Fruit fly (Drosophila melanogaster): Measurements from ENCODE around the gene Myo61F.

Myo61F gene

dm6 chr3L:1332973-1333372 lies 14.7 kb downstream of the Myo61F start, which contains the start of gene msd5 (continued):
- TF ChIP-seq Myb (GFP tag; optimal IDR thresholded peaks at IDR 0.05) (peak; percentile 42), CG14965 (GFP tag; optimal IDR thresholded peaks at IDR 0.05; ENCODE audit: borderline replicate concordance) (no peak), fd64A (GFP tag; optimal IDR thresholded peaks at IDR 0.05) (no peak), Dref (GFP tag; IDR thresholded peaks at IDR 0.05) (peak; percentile 73), btn (GFP tag; optimal IDR thresholded peaks at IDR 0.05) (no peak), run (tag; optimal IDR thresholded peaks at IDR 0.05) (no peak), ro (GFP tag; IDR thresholded peaks at IDR 0.05) (no peak), Sin3A (optimal IDR thresholded peaks at IDR 0.05) (no peak), sd (tag; optimal IDR thresholded peaks at IDR 0.05) (no peak)

- TF ChIP-seq Nf-YB (GFP tag; optimal IDR thresholded peaks at IDR 0.05) (peak; percentile 60), insv (GFP tag; optimal IDR thresholded peaks at IDR 0.05) (peak; percentile 38 to 93), crol (GFP tag; IDR thresholded peaks at IDR 0.05) (peak; percentile 33; the same call in 1 of the 2 replicates), rib (GFP tag; IDR thresholded peaks at IDR 0.05) (peak; percentile 60; the same call in 1 of the 2 replicates), CG13894 (tag; optimal IDR thresholded peaks at IDR 0.05) (peak; percentile 92), CG8924 (tag; optimal IDR thresholded peaks at IDR 0.05) (peak; percentile 81), CG11093 (GFP tag; IDR thresholded peaks at IDR 0.05) (peak; percentile 76; the same call in 2 of the 3 replicates), ATbp (GFP tag; optimal IDR thresholded peaks at IDR 0.05) (no peak), ato (GFP tag; IDR thresholded peaks at IDR 0.05; ENCODE audit: partially characterized antibody) (no peak), Nf-YC (tag; optimal IDR thresholded peaks at IDR 0.05) (peak; percentile 84), CG15073 (GFP tag; optimal IDR thresholded peaks at IDR 0.05) (no peak), Oli (tag; optimal IDR thresholded peaks at IDR 0.05) (peak; percentile 73), croc (GFP tag; conservative IDR thresholded peaks at IDR 0.05) (peak; percentile 52; the same call in 1 of the 3 replicates), CG31224 (GFP tag; IDR thresholded peaks at IDR 0.05) (peak; percentile 74), pum (GFP tag; optimal IDR thresholded peaks at IDR 0.05) (peak; percentile 75), CG16813 (GFP tag; IDR thresholded peaks at IDR 0.05; ENCODE audit: partially characterized antibody) (peak; percentile 54), Chrac-16 (GFP tag; optimal IDR thresholded peaks at IDR 0.05) (peak; percentile 93), CG11456 (GFP tag; IDR thresholded peaks at IDR 0.05) (peak; percentile 87; the same call in 2 of the 3 replicates), ham (GFP tag; IDR thresholded peaks at IDR 0.05) (no peak), CG10462 (GFP tag; optimal IDR thresholded peaks at IDR 0.05) (peak; percentile 69), crc (GFP tag; optimal IDR thresholded peaks at IDR 0.05) (peak; percentile 76), sd (tag; optimal IDR thresholded peaks at IDR 0.05) (peak; percentile 58), CG4360 (GFP tag; IDR thresholded peaks at IDR 0.05) (peak; percentile 66; the same call in 1 of the 2 replicates), CG10979 (tag; optimal IDR thresholded peaks at IDR 0.05) (peak; percentile 83), CG5245 (GFP tag; optimal IDR thresholded peaks at IDR 0.05) (peak; percentile 83), az2 (GFP tag; optimal IDR thresholded peaks at IDR 0.05) (peak; percentile 91), amos (GFP tag; IDR thresholded peaks at IDR 0.05; ENCODE audit: partially characterized antibody) (peak; percentile 50), CG15601 (tag; optimal IDR thresholded peaks at IDR 0.05) (peak; percentile 85), en (GFP tag; optimal IDR thresholded peaks at IDR 0.05) (peak; percentile 3), CkIIα-i1 (GFP tag; IDR thresholded peaks at IDR 0.05) (no peak), CG2678 (tag; optimal IDR thresholded peaks at IDR 0.05) (peak; percentile 89), MBD-R2 (GFP tag; IDR thresholded peaks at IDR 0.05) (peak; percentile 82), CG4730 (GFP tag; IDR thresholded peaks at IDR 0.05) (peak; percentile 60), CG11723 (GFP tag; optimal IDR thresholded peaks at IDR 0.05) (peak; percentile 68), Adf1 (GFP tag; IDR thresholded peaks at IDR 0.05) (peak; percentile 29; the same call in 1 of the 2 replicates), prd (optimal IDR thresholded peaks at IDR 0.05) (no peak), prd (GFP tag; IDR thresholded peaks at IDR 0.05) (peak; percentile 92), ap (GFP tag; IDR thresholded peaks at IDR 0.05) (peak; percentile 54; the same call in 1 of the 2 replicates), sens (GFP tag) (peak; percentile 98), CG7786 (GFP tag; optimal IDR thresholded peaks at IDR 0.05) (peak; percentile 89)
Measured at dm6 chr3L:1334571-1335427, 16.5 kb downstream of the Myo61F start, which contains the start of the genes Hmbs and CG2211. Hmbs (plus strand) TSS chr3L:1334889. CG2211 (minus strand) TSS chr3L:1335359.

Measured in whole organism, embryonic.